Fruit fly (Drosophila melanogaster): ENCODE data around the gene CG34283.
A peak's percentile ranks its signal among the peaks of the same experiment; 100 is the strongest.

CG34283 gene

DNA sequence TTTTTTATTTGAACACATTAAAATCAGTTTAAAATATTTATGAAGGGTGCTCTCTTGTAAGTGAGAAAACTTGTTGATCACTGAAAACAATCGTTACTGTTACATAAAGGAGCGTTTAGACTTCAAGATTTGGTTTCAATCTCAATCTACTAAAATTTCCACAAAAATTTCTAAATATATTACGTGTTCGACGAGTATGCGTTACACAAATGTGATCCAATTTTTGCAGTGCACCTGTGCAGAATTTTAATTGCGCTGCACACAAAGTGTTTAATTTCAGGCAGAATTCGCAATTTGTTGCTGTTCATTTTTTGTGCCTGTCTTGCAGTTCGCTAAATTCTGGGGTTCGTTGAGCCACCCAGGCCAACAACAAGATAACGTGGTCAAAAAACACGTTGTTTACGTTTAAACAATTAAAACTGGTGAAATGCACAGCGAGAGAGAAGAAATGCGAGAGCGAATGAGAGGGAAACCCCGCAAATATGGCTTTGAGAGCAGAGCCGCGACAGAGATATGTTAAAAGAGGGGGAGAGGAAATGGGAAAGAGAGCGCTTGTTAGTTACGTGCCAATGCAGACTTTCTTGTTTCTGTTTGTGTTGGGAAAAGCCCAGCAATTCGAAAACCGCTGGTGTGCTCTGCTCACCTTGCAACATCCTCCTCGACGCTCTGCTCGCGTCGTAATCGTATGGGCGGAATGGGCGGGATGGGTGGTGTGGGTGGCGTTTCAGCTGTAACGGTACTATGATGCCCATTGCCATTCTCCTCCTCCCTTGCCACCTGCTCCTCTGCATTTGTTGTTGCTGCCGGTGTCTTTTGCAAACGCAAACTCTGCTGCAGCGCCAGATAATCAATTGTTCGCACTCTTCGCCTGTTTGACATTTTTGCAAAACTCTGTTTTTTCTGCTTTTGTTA, 20.2 kb upstream of the CG34283 start (continued):
- TF ChIP-seq ss (GFP tag; optimal IDR thresholded peaks at IDR 0.05): no peak
- peak; percentile 21 for TF ChIP-seq CG34406 (GFP tag; optimal IDR thresholded peaks at IDR 0.05)
- TF ChIP-seq topi (GFP tag; optimal IDR thresholded peaks at IDR 0.05): peak; percentile 79
- TF ChIP-seq fkh (GFP tag; optimal IDR thresholded peaks at IDR 0.05): no peak
- TF ChIP-seq net (GFP tag; optimal IDR thresholded peaks at IDR 0.05): no peak
- no peak for TF ChIP-seq CG8119 (GFP tag; IDR thresholded peaks at IDR 0.05)
- TF ChIP-seq CG7368 (GFP tag; optimal IDR thresholded peaks at IDR 0.05): no peak
- peak; percentile 65 for TF ChIP-seq Sox102F (GFP tag; optimal IDR thresholded peaks at IDR 0.05)
- peak; percentile 46; the same call in 2 of the 3 replicates for TF ChIP-seq CG6163 (GFP tag; IDR thresholded peaks at IDR 0.05)
- TF ChIP-seq achi (GFP tag; optimal IDR thresholded peaks at IDR 0.05): peak; percentile 51
- peak; percentile 67 for TF ChIP-seq CG31627 (GFP tag; optimal IDR thresholded peaks at IDR 0.05)
- peak; percentile 75 for TF ChIP-seq Sox14 (GFP tag; optimal IDR thresholded peaks at IDR 0.05)
- TF ChIP-seq CG11762 (GFP tag; optimal IDR thresholded peaks at IDR 0.05; ENCODE audit: insufficient read depth): no peak
- peak; percentile 69 for TF ChIP-seq Met (GFP tag; optimal IDR thresholded peaks at IDR 0.05)
- TF ChIP-seq CG6792 (GFP tag; optimal IDR thresholded peaks at IDR 0.05): no peak
- peak; percentile 75 for TF ChIP-seq Smox (GFP tag; optimal IDR thresholded peaks at IDR 0.05)
- TF ChIP-seq CG9139 (GFP tag; optimal IDR thresholded peaks at IDR 0.05): no peak
- TF ChIP-seq CG6854 (GFP tag; optimal IDR thresholded peaks at IDR 0.05): no peak
- peak; percentile 64 for TF ChIP-seq Hr39 (GFP tag; optimal IDR thresholded peaks at IDR 0.05)
- TF ChIP-seq CG10669 (GFP tag; optimal IDR thresholded peaks at IDR 0.05): peak; percentile 30
- TF ChIP-seq CG11902 (GFP tag; optimal IDR thresholded peaks at IDR 0.05): peak; percentile 14
- TF ChIP-seq Hr4 (GFP tag; optimal IDR thresholded peaks at IDR 0.05): peak; percentile 56
- no peak for TF ChIP-seq fd59A (GFP tag; optimal IDR thresholded peaks at IDR 0.05)
- TF ChIP-seq CG15336 (GFP tag; IDR thresholded peaks at IDR 0.05): peak; percentile 64
- no peak for TF ChIP-seq CG8632 (GFP tag; optimal IDR thresholded peaks at IDR 0.05)

DNA sequence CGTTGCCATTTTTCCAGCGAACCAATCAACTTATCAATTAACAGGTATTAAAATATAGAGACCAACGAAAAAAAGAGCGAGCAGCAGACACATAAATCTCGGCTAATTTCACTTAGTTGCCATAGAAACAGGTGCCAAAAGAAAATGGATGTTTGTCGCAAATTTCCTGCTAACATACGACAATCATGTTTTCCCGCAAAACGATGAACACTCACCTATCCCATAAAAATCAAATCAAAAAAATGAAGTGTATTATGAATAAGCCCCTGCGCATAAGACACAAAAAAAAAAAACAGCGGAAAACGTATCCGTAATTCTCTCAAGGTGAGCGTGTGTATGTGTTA, 19.4 kb upstream of the CG34283 start:
- TF ChIP-seq CG3919 (GFP tag; optimal IDR thresholded peaks at IDR 0.05) (no peak), fd85E (GFP tag; optimal IDR thresholded peaks at IDR 0.05) (no peak), CG8119 (GFP tag; IDR thresholded peaks at IDR 0.05) (no peak), Ets96B (tag; optimal IDR thresholded peaks at IDR 0.05) (no peak), salr (GFP tag; optimal IDR thresholded peaks at IDR 0.05) (no peak), svp (GFP tag) (peak; percentile 18), Hr38 (GFP tag; optimal IDR thresholded peaks at IDR 0.05) (no peak), CG1621 (tag; optimal IDR thresholded peaks at IDR 0.05) (no peak), Eip78C (GFP tag) (peak; percentile 59)

DNA sequence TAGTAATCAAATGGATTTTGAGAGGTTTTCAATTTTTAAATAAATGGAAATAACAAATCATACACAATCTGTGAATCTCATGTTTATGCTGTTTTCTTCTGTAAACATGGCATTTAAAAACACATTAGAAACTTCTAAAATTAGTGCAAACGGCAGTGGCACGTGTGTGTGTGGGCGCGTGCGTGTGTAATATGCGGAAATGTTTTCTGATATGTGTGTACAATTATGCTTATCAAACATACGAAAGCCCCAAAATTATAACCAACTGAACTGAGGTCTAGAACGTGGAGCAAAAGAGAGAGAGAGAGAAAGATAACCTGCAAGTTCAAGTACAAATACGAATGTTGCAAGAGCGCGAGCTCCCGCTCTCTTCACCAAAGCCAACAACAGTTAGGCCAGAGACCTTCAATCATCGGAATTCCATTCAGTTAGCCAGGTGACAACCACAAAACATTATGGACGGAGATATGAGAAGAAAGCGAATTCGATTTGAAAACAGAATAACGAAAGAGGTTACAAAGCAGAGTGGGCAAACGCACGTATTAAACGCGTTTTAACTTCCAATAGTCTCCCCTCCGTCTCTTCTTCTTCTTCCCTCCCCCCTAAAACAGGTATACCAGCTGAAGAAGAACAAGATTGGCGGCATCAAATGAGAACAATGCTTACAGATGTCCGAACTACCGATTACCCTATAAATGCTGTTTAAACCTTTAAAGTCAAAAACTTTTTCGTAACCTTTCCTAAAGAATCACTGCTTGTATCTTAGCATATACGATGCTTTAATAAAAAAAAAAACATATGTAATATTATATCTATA, 18.8 kb upstream of the CG34283 start:
- peak; percentile 92 for TF ChIP-seq Sox14 (GFP tag; optimal IDR thresholded peaks at IDR 0.05)
- peak; percentile 94 for TF ChIP-seq CG10631 (GFP tag; optimal IDR thresholded peaks at IDR 0.05)
- TF ChIP-seq CG16779 (tag; optimal IDR thresholded peaks at IDR 0.05): peak; percentile 67
- peak; percentile 80 to 84 for TF ChIP-seq ss (GFP tag; optimal IDR thresholded peaks at IDR 0.05)
- no peak for TF ChIP-seq Hr38 (GFP tag; optimal IDR thresholded peaks at IDR 0.05)
- peak; percentile 95 for TF ChIP-seq Met (GFP tag; optimal IDR thresholded peaks at IDR 0.05)
- TF ChIP-seq CG11294 (GFP tag; IDR thresholded peaks at IDR 0.05): peak; percentile 82
- peak; percentile 54 for TF ChIP-seq CG9139 (GFP tag; optimal IDR thresholded peaks at IDR 0.05)
- peak; percentile 87 for TF ChIP-seq Ets96B (tag; optimal IDR thresholded peaks at IDR 0.05)
- peak; percentile 85 for TF ChIP-seq CG11902 (GFP tag; optimal IDR thresholded peaks at IDR 0.05)
- TF ChIP-seq spab (GFP tag; optimal IDR thresholded peaks at IDR 0.05): peak; percentile 80
- TF ChIP-seq Eip78C (GFP tag): peak; percentile 98
- peak; percentile 88 for TF ChIP-seq dsx (GFP tag; optimal IDR thresholded peaks at IDR 0.05; ENCODE audit: poor library complexity, severe bottlenecking)
- TF ChIP-seq CG15336 (GFP tag; IDR thresholded peaks at IDR 0.05): peak; percentile 95
- peak; percentile 95 for TF ChIP-seq Eip93F (GFP tag; optimal IDR thresholded peaks at IDR 0.05)
- TF ChIP-seq CG6854 (GFP tag; optimal IDR thresholded peaks at IDR 0.05): peak; percentile 93
- peak; percentile 95 for TF ChIP-seq eg (GFP tag; IDR thresholded peaks at IDR 0.05)
- TF ChIP-seq Hr4 (GFP tag; optimal IDR thresholded peaks at IDR 0.05): peak; percentile 84
- peak; percentile 69 for TF ChIP-seq CG8319 (GFP tag; optimal IDR thresholded peaks at IDR 0.05)
- TF ChIP-seq Smox (GFP tag; optimal IDR thresholded peaks at IDR 0.05): peak; percentile 95
- peak; percentile 89 for TF ChIP-seq CG8632 (GFP tag; optimal IDR thresholded peaks at IDR 0.05)
- TF ChIP-seq CG3032 (tag; optimal IDR thresholded peaks at IDR 0.05): peak; percentile 87
- peak; percentile 95 for TF ChIP-seq CG3919 (GFP tag; optimal IDR thresholded peaks at IDR 0.05)
- peak; percentile 95 for TF ChIP-seq OdsH (GFP tag; optimal IDR thresholded peaks at IDR 0.05)
- TF ChIP-seq Sox102F (GFP tag; optimal IDR thresholded peaks at IDR 0.05): peak; percentile 96
- TF ChIP-seq CG7368 (GFP tag; optimal IDR thresholded peaks at IDR 0.05): peak; percentile 85
